Worm (Caenorhabditis elegans): Measurements from ENCODE around the gene sgn-1.

The sgn-1 gene

ce11 chrII:8743379-8744173 is 39.9 kb downstream of the sgn-1 start, which contains the start of gene mak-1 (continued):
- TF ChIP-seq sdz-12 (GFP tag; optimal IDR thresholded peaks at IDR 0.05) (no peak), mdt-29 (GFP tag; IDR thresholded peaks at IDR 0.05) (no peak), Y75B8A.6 (GFP tag; IDR thresholded peaks at IDR 0.05) (no peak), ztf-11 (tag; optimal IDR thresholded peaks at IDR 0.05) (no peak), spr-3 (GFP tag; optimal IDR thresholded peaks at IDR 0.05) (no peak), F44E2.7 (GFP tag; IDR thresholded peaks at IDR 0.05) (no peak), R02D3.7 (tag; optimal IDR thresholded peaks at IDR 0.05) (no peak), F10B5.3 (tag; optimal IDR thresholded peaks at IDR 0.05) (no peak), ceh-32 (tag; optimal IDR thresholded peaks at IDR 0.05; ENCODE audit: poor library complexity) (no peak), spr-1 (tag; optimal IDR thresholded peaks at IDR 0.05) (no peak), lir-3 (tag; optimal IDR thresholded peaks at IDR 0.05) (no peak), lim-7 (GFP tag; IDR thresholded peaks at IDR 0.05) (no peak), egl-43 (GFP tag; IDR thresholded peaks at IDR 0.05) (no peak), daf-8 (GFP tag; IDR thresholded peaks at IDR 0.05) (no peak), zfp-2 (tag; optimal IDR thresholded peaks at IDR 0.05) (no peak), nhr-41 (GFP tag; IDR thresholded peaks at IDR 0.05) (no peak), zip-2 (tag; optimal IDR thresholded peaks at IDR 0.05) (no peak), unc-62 (GFP tag; optimal IDR thresholded peaks at IDR 0.05 in 1 of 2) (peak in 1 of 2 experiments; percentile 33), unc-62 (tag; optimal IDR thresholded peaks at IDR 0.05) (no peak), ceh-28 (tag; optimal IDR thresholded peaks at IDR 0.05) (peak; percentile 8), mdl-1 (tag; optimal IDR thresholded peaks at IDR 0.05) (peak; percentile 27 to 88), pha-4 (GFP tag; IDR thresholded peaks at IDR 0.05) (no peak), pha-4 (tag; optimal IDR thresholded peaks at IDR 0.05) (no peak), ztf-7 (tag; optimal IDR thresholded peaks at IDR 0.05) (no peak), ceh-62 (tag; optimal IDR thresholded peaks at IDR 0.05) (no peak), nhr-6 (tag; optimal IDR thresholded peaks at IDR 0.05) (peak; percentile 39), nhr-111 (GFP tag; optimal IDR thresholded peaks at IDR 0.05) (no peak), ama-1 (optimal IDR thresholded peaks at IDR 0.05) (peak; percentile 94), hlh-11 (tag; optimal IDR thresholded peaks at IDR 0.05) (peak; percentile 74), nhr-28 (tag; optimal IDR thresholded peaks at IDR 0.05) (peak; percentile 96), mxl-3 (GFP tag; optimal IDR thresholded peaks at IDR 0.05) (no peak), daf-12 (tag; optimal IDR thresholded peaks at IDR 0.05) (no peak), lsy-2 (tag; optimal IDR thresholded peaks at IDR 0.05) (peak in 1 of 2 experiments; percentile 33), rbr-2 (tag; optimal IDR thresholded peaks at IDR 0.05) (no peak), duxl-1 (tag; optimal IDR thresholded peaks at IDR 0.05; ENCODE audit: poor library complexity) (no peak), madf-9 (GFP tag; conservative IDR thresholded peaks at IDR 0.05) (peak; percentile 36; the same call in 1 of the 2 replicates), F26F4.8 (GFP tag; conservative IDR thresholded peaks at IDR 0.05) (no peak), aly-2 (tag; optimal IDR thresholded peaks at IDR 0.05) (no peak), pqm-1 (tag; optimal IDR thresholded peaks at IDR 0.05) (peak; percentile 37), fos-1 (tag; optimal IDR thresholded peaks at IDR 0.05) (no peak), T20F7.1 (GFP tag; optimal IDR thresholded peaks at IDR 0.05) (no peak), lin-1 (GFP tag; IDR thresholded peaks at IDR 0.05) (no peak), egl-27 (tag; optimal IDR thresholded peaks at IDR 0.05) (no peak), F37D6.2 (tag; optimal IDR thresholded peaks at IDR 0.05) (no peak), dve-1 (tag; optimal IDR thresholded peaks at IDR 0.05; ENCODE audit: insufficient read depth) (peak; percentile 73), F49E8.2 (tag; optimal IDR thresholded peaks at IDR 0.05; ENCODE audit: borderline replicate concordance) (no peak), snpc-1.2 (GFP tag; IDR thresholded peaks at IDR 0.05) (no peak), saeg-2 (GFP tag; IDR thresholded peaks at IDR 0.05) (no peak), ZK546.5 (tag; optimal IDR thresholded peaks at IDR 0.05) (no peak), nhr-10 (tag; optimal IDR thresholded peaks at IDR 0.05) (peak; percentile 77), mxl-2 (GFP tag; conservative IDR thresholded peaks at IDR 0.05) (no peak)
